Worm (Caenorhabditis elegans) whole organism, L4/young adult: ENCODE data around the gene F56D2.5.

ENCODE experiments used
- W03F9.2 ChIP-seq: fragments of 150-350 bp; optimal IDR thresholded peaks from 2 replicates; lab custom pipeline; 2014; ENCODE audit warnings: missing biosample characterization, missing genetic modification characterization
- dao-5 ChIP-seq: sonication (generic microtip); optimal IDR thresholded peaks from 2 replicates; lab custom pipeline; 2016; ENCODE audit warnings: missing genotype, missing genetic modification characterization, moderate library complexity, missing compliant biosample characterization
- him-1 ChIP-seq: sonication (generic microtip); optimal IDR thresholded peaks from 2 replicates; lab custom pipeline; 2016; ENCODE audit warnings: missing genotype, missing genetic modification reagents, missing genetic modification characterization, missing compliant biosample characterization

F56D2.5 gene

DNA sequence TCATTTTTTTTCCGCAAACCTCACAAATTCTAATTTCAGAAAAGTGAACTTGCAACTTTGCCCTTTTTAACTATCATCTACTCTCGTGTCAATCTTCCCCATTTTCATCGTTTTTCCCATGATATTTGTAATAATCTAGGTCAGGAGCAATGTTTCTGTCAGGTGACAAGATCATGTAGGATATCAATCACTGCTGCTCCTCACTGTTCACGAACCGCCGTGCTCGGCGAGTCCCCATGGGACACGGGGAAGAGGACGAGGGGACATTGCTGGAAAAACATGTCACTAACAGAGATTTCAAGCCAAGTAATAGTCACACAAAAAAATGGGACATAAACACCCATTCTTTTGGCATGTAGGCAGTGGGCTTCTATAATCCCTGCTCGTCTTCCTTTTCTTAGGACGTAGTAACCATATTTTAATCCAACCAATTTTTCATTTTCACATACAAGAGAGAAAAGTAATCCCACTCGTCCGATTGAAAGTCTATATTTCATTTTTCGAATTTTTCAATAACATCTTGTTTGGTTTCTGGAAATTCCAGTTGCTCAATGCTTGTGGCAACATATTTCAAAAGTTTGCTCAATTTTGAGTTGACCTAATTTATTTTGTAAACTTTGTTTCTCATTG is 10.3 kb downstream of the F56D2.5 start:
- TF ChIP-seq dao-5 (no peak), W03F9.2 (no peak), him-1 (no peak)

DNA sequence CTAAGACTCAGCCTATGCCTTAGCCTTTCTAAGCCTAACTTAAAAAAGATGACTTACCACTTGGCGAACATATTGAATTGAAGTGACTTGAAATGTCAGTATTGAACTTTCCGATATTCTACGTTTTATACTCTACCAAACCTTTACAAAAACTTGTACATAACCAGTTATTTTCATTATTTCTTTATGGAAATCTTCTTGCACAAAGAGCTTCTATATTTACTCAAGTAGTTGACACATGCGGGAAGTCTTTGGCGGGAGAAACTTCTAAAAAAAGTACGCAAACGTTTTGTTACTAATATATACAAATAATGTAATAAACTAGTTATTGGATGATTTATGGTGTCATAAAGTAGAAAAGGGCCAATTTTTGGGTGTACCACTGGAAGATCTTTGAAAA is 12.5 kb downstream of the F56D2.5 start, which contains the start of gene nspb-12:
Gene nspb-12 (minus strand): TSS at position 101 of the 400 bp plus-strand sequence.
- TF ChIP-seq him-1 (no peak), W03F9.2 (no peak), dao-5 (no peak)

- TF ChIP-seq W03F9.2 = no peak
- TF ChIP-seq dao-5 = no peak
- TF ChIP-seq him-1 = no peak
Measured at ce11 chrIII:5568265-5568664, 13.0 kb downstream of the F56D2.5 start.

ce11 chrIII:5566496-5566895 is 14.7 kb downstream of the F56D2.5 start:
- TF ChIP-seq dao-5 = no peak
- no peak for TF ChIP-seq W03F9.2
- TF ChIP-seq him-1 = no peak

ce11 chrIII:5565699-5566098 is 15.5 kb downstream of the F56D2.5 start:
- TF ChIP-seq him-1 (no peak), dao-5 (no peak), W03F9.2 (no peak)

DNA sequence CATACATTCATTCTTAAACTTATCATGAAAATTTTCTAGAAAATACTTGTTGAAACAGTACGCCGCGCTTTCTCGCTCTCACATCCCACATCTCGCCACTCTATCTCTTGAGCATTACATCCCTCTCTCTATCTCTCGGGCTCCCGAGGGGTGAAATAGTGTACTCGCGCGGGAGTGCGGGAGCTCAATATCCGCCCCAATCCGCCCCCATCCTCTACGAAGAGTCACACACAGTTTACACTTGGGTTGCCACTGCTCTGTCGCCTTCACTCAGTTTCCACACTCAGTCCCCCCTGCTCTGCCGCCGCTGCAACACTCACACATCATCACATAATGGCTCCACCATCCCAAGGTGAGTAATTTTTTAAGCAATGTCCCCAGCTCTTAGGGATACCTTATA is 16.4 kb downstream of the F56D2.5 start, which contains the start of gene mlc-3:
Gene mlc-3 (plus strand): TSS at position 227 of the 400 bp plus-strand sequence.
- TF ChIP-seq him-1 (no peak), W03F9.2 (no peak), dao-5 (no peak)

- no peak for TF ChIP-seq dao-5
- no peak for TF ChIP-seq W03F9.2
- TF ChIP-seq him-1 = no peak
Measured at ce11 chrIII:5564325-5564724, 16.9 kb downstream of the F56D2.5 start.

DNA sequence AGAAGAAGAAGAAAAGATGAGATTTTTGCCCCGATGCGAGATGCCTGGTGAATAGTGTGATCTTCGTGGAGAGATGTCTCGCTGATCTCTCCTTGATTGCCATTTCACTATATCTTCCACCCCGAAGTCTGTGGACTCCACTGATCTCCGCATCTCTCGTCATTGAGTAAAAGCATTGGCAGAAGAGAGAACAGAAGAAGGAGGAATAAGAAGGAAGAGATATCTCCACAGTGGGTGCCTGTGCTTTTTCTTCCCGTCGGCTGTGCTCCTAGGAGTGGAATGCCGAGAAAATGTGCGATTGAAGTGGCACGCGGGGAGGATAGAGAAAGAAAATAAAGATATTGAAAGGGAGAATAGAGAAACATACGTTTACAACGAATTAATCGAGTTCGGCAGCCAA is 17.5 kb downstream of the F56D2.5 start:
- no peak for TF ChIP-seq him-1
- TF ChIP-seq dao-5 = no peak
- no peak for TF ChIP-seq W03F9.2

DNA sequence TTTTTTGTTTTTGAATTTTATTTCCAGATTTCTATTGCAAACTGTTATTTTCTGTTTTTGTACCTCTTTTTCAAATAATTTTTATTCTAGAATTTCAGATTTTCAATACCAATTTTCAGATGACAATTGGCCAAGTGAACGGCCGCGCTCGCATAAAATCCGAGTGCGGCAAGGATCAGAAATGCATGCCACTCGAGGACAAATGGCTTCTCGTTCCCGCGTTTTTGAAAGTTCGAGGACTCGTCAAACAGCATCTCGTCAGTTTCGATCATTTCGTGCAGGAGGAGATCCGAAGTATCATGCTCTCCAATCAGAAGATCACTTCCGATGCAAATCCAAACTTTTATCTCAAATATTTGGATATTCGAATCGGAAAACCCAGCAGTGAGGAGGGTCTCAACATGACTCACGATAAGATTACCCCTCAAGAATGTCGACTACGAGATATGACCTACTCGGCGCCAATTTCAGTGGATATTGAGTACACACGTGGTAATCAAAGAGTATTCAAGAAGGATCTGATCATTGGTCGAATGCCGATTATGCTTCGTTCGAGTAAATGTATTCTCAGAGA is 23.9 kb downstream of the F56D2.5 start, which contains the start of gene rpc-2:
Gene rpc-2 (plus strand): TSS at position 120 of the 574 bp plus-strand sequence.
- TF ChIP-seq W03F9.2 = no peak
- TF ChIP-seq him-1 = no peak
- no peak for TF ChIP-seq dao-5

ce11 chrIII:5554884-5555500 is 26.2 kb downstream of the F56D2.5 start, which contains the start of the genes nmad-1 and hach-1:
nmad-1 (minus strand) TSS chrIII:5554934.
hach-1 (plus strand) TSS chrIII:5555450.
- TF ChIP-seq W03F9.2 (peak; percentile 95), dao-5 (peak; percentile 11), him-1 (no peak)

ce11 chrIII:5553098-5553497 is 28.1 kb downstream of the F56D2.5 start:
- TF ChIP-seq dao-5 (no peak), him-1 (no peak), W03F9.2 (no peak)

- TF ChIP-seq him-1 (no peak), dao-5 (no peak), W03F9.2 (peak; percentile 25)
Measured at ce11 chrIII:5552072-5552667, 29.0 kb downstream of the F56D2.5 start, which contains the start of gene F09F7.6. F09F7.6 (minus strand) TSS chrIII:5552135.

ce11 chrIII:5550844-5551243 is 30.4 kb downstream of the F56D2.5 start:
- TF ChIP-seq him-1 = no peak

ce11 chrIII:5550193-5550592 is 31.0 kb downstream of the F56D2.5 start:
- TF ChIP-seq W03F9.2 = no peak
- TF ChIP-seq dao-5 = no peak
- TF ChIP-seq him-1 = no peak

DNA sequence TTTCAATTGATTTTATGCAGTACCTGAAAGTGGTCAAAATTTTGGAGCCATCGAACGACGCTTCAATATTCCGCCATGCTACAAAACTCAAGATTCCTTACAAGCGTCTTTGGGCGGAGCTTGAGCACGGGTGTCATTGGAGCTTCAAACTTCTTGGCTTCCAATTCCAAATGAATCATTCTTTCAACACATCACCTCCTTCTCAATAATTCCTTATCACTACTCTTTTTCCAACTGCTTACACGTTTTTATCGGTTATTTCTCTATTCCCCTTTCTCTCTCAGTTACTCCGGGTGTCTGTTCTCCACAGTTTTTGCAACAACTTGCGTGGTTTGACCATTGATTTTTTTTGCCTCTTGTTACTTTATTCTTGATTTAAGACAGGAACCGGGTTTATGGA is 34.5 kb downstream of the F56D2.5 start, which contains the start of gene F09F7.5:
Gene F09F7.5 (plus strand): TSS at position 258 of the 400 bp plus-strand sequence.
- TF ChIP-seq W03F9.2 (no peak), him-1 (no peak), dao-5 (no peak)

- no peak for TF ChIP-seq dao-5
- no peak for TF ChIP-seq him-1
- TF ChIP-seq W03F9.2 = no peak
Measured at ce11 chrIII:5546309-5546708, 34.9 kb downstream of the F56D2.5 start.
